Fruit fly (Drosophila melanogaster): Measurements from ENCODE around the gene Doc3.

Doc3 gene

DNA sequence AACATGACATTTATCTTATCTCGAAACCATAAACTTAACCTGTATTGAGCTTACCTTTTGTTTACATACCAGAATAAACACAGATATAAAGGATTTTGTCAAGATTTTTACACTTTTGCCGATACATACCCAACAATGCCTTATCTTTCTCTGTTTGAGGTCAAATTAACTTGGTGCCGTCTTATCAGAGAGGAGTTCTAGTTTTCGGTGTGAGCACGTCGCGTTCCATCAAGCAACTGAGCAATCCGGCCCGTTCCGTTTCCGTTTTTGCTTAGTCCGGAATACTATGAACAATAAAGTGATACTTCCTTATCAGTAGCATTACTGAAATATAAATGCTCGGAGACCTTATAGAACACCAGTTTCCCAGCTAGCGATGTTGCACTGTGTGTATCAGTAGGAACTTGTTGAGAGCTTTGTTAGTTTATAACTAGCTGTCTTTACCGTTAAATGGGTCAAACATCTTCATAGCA, 19.1 kb upstream of the Doc3 start, which contains the start of gene Galk (continued):
- TF ChIP-seq dmrt11E (tag; optimal IDR thresholded peaks at IDR 0.05): no peak
- peak; percentile 3 for TF ChIP-seq CG4424 (GFP tag; optimal IDR thresholded peaks at IDR 0.05)
- no peak for TF ChIP-seq wor (GFP tag; IDR thresholded peaks at IDR 0.05)
- TF ChIP-seq CG8359 (GFP tag; optimal IDR thresholded peaks at IDR 0.05; ENCODE audit: borderline replicate concordance): no peak
- peak; percentile 61; the same call in 1 of the 2 replicates for TF ChIP-seq stc (GFP tag; IDR thresholded peaks at IDR 0.05)
- peak; percentile 55 for TF ChIP-seq shn (GFP tag; optimal IDR thresholded peaks at IDR 0.05)
- TF ChIP-seq CG13624 (GFP tag; optimal IDR thresholded peaks at IDR 0.05): peak; percentile 25
- TF ChIP-seq CG9727 (GFP tag; optimal IDR thresholded peaks at IDR 0.05): peak; percentile 22
- TF ChIP-seq ara (GFP tag; IDR thresholded peaks at IDR 0.05): no peak; the same call in 1 of the 2 replicates
- TF ChIP-seq CG16863 (GFP tag; optimal IDR thresholded peaks at IDR 0.05): peak; percentile 51
- TF ChIP-seq MBD-R2 (GFP tag; IDR thresholded peaks at IDR 0.05): no peak; the same call in 1 of the 2 replicates
- no peak for TF ChIP-seq BEAF-32 (GFP tag; optimal IDR thresholded peaks at IDR 0.05)
- TF ChIP-seq Ssrp (tag; optimal IDR thresholded peaks at IDR 0.05): no peak
- TF ChIP-seq GATAe (GFP tag; conservative IDR thresholded peaks at IDR 0.05): peak; percentile 91
- no peak for TF ChIP-seq ab (GFP tag; optimal IDR thresholded peaks at IDR 0.05)
- peak; percentile 22 for TF ChIP-seq CG10654 (GFP tag; optimal IDR thresholded peaks at IDR 0.05)
- peak; percentile 62 for TF ChIP-seq CG3407 (GFP tag; optimal IDR thresholded peaks at IDR 0.05)
- peak; percentile 31; the same call in 1 of the 2 replicates for TF ChIP-seq HLH3B (GFP tag; IDR thresholded peaks at IDR 0.05)
- peak; percentile 52; the same call in 1 of the 3 replicates for TF ChIP-seq Mrtf (GFP tag; IDR thresholded peaks at IDR 0.05)
- 0 out of 2 replicates have a peak, but pooled peaks have one; percentile 10 for TF ChIP-seq bowl (GFP tag; IDR thresholded peaks at IDR 0.05)
- TF ChIP-seq CG8089 (GFP tag; optimal IDR thresholded peaks at IDR 0.05): no peak
- TF ChIP-seq CG3847 (GFP tag; IDR thresholded peaks at IDR 0.05): peak; percentile 63; the same call in 1 of the 2 replicates
- no peak for TF ChIP-seq CG13123 (GFP tag; optimal IDR thresholded peaks at IDR 0.05)
- peak; percentile 40; the same call in 1 of the 2 replicates for TF ChIP-seq rib (GFP tag; IDR thresholded peaks at IDR 0.05)
- TF ChIP-seq caup (GFP tag; optimal IDR thresholded peaks at IDR 0.05; ENCODE audit: severe bottlenecking): peak; percentile 65
- peak; percentile 61 for TF ChIP-seq Xbp1 (GFP tag; optimal IDR thresholded peaks at IDR 0.05)
- peak; percentile 83 for TF ChIP-seq fd64A (GFP tag; optimal IDR thresholded peaks at IDR 0.05)
- TF ChIP-seq Fer2 (tag; optimal IDR thresholded peaks at IDR 0.05): no peak
- TF ChIP-seq CG17361 (GFP tag; IDR thresholded peaks at IDR 0.05): no peak; the same call in 2 of the 3 replicates
- TF ChIP-seq schlank (tag; optimal IDR thresholded peaks at IDR 0.05): peak; percentile 25
- peak; percentile 44 for TF ChIP-seq MTF-1 (GFP tag; optimal IDR thresholded peaks at IDR 0.05; ENCODE audit: borderline replicate concordance)
- TF ChIP-seq grn (GFP tag; optimal IDR thresholded peaks at IDR 0.05): peak; percentile 43
- peak; percentile 4; the same call in 1 of the 2 replicates for TF ChIP-seq Ravus (GFP tag; IDR thresholded peaks at IDR 0.05)
- no peak for TF ChIP-seq vnd (GFP tag; IDR thresholded peaks at IDR 0.05; ENCODE audit: partially characterized antibody)
- TF ChIP-seq Trl (optimal IDR thresholded peaks at IDR 0.05): no peak
- TF ChIP-seq Trl (GFP tag; optimal IDR thresholded peaks at IDR 0.05): peak; percentile 43
- TF ChIP-seq CG30403 (GFP tag; optimal IDR thresholded peaks at IDR 0.05): peak; percentile 22
- TF ChIP-seq Bgb (GFP tag; IDR thresholded peaks at IDR 0.05; ENCODE audit: partially characterized antibody): no peak; the same call in 1 of the 2 replicates
- peak; percentile 79 for TF ChIP-seq Taf1 (GFP tag; IDR thresholded peaks at IDR 0.05)
- no peak for TF ChIP-seq D19A (tag; optimal IDR thresholded peaks at IDR 0.05)
- TF ChIP-seq vfl (GFP tag; optimal IDR thresholded peaks at IDR 0.05): peak; percentile 16
- 0 out of 2 replicates have a peak, but pooled peaks have one; percentile 27 for TF ChIP-seq CG31441 (GFP tag; IDR thresholded peaks at IDR 0.05)
- TF ChIP-seq hbn (GFP tag; IDR thresholded peaks at IDR 0.05; ENCODE audit: partially characterized antibody): no peak
- 0 out of 2 replicates have a peak, but pooled peaks have one; percentile 10 for TF ChIP-seq seq (GFP tag; IDR thresholded peaks at IDR 0.05)
- TF ChIP-seq CG6791 (GFP tag; IDR thresholded peaks at IDR 0.05; ENCODE audit: partially characterized antibody): no peak
- peak; percentile 5 for TF ChIP-seq Atf3 (GFP tag; optimal IDR thresholded peaks at IDR 0.05)
- TF ChIP-seq onecut (GFP tag; IDR thresholded peaks at IDR 0.05): peak; percentile 65
- TF ChIP-seq dysf (GFP tag; IDR thresholded peaks at IDR 0.05): peak; percentile 69
- TF ChIP-seq CG11560 (tag; IDR thresholded peaks at IDR 0.05): no peak
- no peak for TF ChIP-seq CG2129 (GFP tag; IDR thresholded peaks at IDR 0.05; ENCODE audit: partially characterized antibody)

Measured in whole organism, embryonic.